Worm (Caenorhabditis elegans): ENCODE data around the gene str-180.

DNA sequence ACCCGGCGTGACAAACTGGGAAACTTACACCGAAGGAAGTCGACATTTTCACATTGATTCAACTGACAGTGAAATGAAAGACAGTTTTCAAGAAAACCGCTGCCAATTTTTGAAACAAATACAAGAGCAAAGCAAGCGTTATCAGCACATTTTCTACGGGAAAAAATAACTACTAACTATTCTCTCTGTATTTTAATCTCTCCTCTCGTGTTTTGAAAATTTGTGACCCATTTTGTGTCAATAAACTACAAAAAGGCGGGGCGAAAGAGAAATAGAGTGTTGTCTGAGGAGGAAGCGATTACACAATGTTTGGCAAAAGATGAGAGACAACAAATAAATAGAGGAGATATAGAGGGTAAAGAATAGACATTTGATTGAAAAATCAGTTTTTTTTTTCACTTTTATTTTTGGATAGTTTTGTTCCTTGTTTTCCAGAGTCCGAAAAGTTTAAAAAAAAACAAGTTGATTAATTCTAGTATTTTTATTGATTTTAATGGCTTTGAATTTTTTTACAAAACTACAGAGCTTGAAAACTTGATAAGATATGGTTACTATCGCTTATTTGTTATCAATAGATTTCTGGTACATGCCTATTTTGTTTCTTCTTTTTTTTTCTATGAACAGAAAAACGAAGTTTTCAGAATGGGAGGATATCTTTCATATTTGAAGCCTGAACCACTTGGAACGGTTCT lies 7.7 kb upstream of the str-180 start, which contains the start of gene cest-34:
- no peak for TF ChIP-seq him-1 (tag; optimal IDR thresholded peaks at IDR 0.05)
- TF ChIP-seq W03F9.2 (tag; optimal IDR thresholded peaks at IDR 0.05): no peak

All from whole organism, L4/young adult.